Fruit fly (Drosophila melanogaster): ENCODE data around the gene Sfp24Bd.

The Sfp24Bd gene

dm6 chr2L:3675770-3676169, 6.8 kb upstream of the Sfp24Bd start (continued):
- no peak for TF ChIP-seq lab (GFP tag; optimal IDR thresholded peaks at IDR 0.05)
- TF ChIP-seq NK7.1 (GFP tag; optimal IDR thresholded peaks at IDR 0.05) = no peak
- TF ChIP-seq chm (GFP tag; IDR thresholded peaks at IDR 0.05) = peak; percentile 42; the same call in 1 of the 2 replicates
- TF ChIP-seq HLH54F (GFP tag; optimal IDR thresholded peaks at IDR 0.05) = no peak
- TF ChIP-seq sna (GFP tag; IDR thresholded peaks at IDR 0.05; ENCODE audit: partially characterized antibody) = no peak
- TF ChIP-seq Six4 (GFP tag; optimal IDR thresholded peaks at IDR 0.05) = no peak
- TF ChIP-seq B-H1 (GFP tag; IDR thresholded peaks at IDR 0.05) = no peak
- 0 out of 2 replicates have a peak, but pooled peaks have one; percentile 14 for TF ChIP-seq Ptx1 (GFP tag; IDR thresholded peaks at IDR 0.05)
- TF ChIP-seq CG10431 (GFP tag; optimal IDR thresholded peaks at IDR 0.05) = no peak
- no peak for TF ChIP-seq CG17568 (GFP tag; optimal IDR thresholded peaks at IDR 0.05)
- TF ChIP-seq CG7963 (GFP tag; IDR thresholded peaks at IDR 0.05; ENCODE audit: partially characterized antibody) = no peak
- peak; percentile 73 for TF ChIP-seq Xrp1 (GFP tag; IDR thresholded peaks at IDR 0.05)
- TF ChIP-seq Asciz (GFP tag; optimal IDR thresholded peaks at IDR 0.05) = no peak
- TF ChIP-seq corto (GFP tag; optimal IDR thresholded peaks at IDR 0.05) = no peak
- TF ChIP-seq ssp (GFP tag; IDR thresholded peaks at IDR 0.05) = no peak
- TF ChIP-seq Hand (GFP tag; optimal IDR thresholded peaks at IDR 0.05) = no peak
- 0 out of 2 replicates have a peak, but pooled peaks have one; percentile 7 for TF ChIP-seq E2f2 (GFP tag; IDR thresholded peaks at IDR 0.05)
- TF ChIP-seq lbe (GFP tag; optimal IDR thresholded peaks at IDR 0.05) = no peak
- no peak for TF ChIP-seq Ssrp (tag; optimal IDR thresholded peaks at IDR 0.05)
- no peak for TF ChIP-seq CG6791 (GFP tag; IDR thresholded peaks at IDR 0.05; ENCODE audit: partially characterized antibody)
- TF ChIP-seq CG11247 (GFP tag; IDR thresholded peaks at IDR 0.05) = no peak
- TF ChIP-seq sens (GFP tag) = peak; percentile 89
- no peak for TF ChIP-seq unpg (GFP tag; optimal IDR thresholded peaks at IDR 0.05)
- TF ChIP-seq CG4730 (GFP tag; IDR thresholded peaks at IDR 0.05) = no peak
- TF ChIP-seq CG9609 (GFP tag; optimal IDR thresholded peaks at IDR 0.05) = no peak
- no peak for TF ChIP-seq crc (GFP tag; optimal IDR thresholded peaks at IDR 0.05)
- TF ChIP-seq CG18476 (GFP tag; optimal IDR thresholded peaks at IDR 0.05) = no peak
- TF ChIP-seq gce (GFP tag; IDR thresholded peaks at IDR 0.05) = no peak
- TF ChIP-seq gt (GFP tag; IDR thresholded peaks at IDR 0.05) = no peak
- peak; percentile 35; the same call in 1 of the 2 replicates for TF ChIP-seq CG17328 (GFP tag; IDR thresholded peaks at IDR 0.05)
- TF ChIP-seq CG7556 (GFP tag; optimal IDR thresholded peaks at IDR 0.05) = no peak
- no peak for TF ChIP-seq cato (GFP tag; optimal IDR thresholded peaks at IDR 0.05; ENCODE audit: borderline replicate concordance)
- no peak for TF ChIP-seq cas (GFP tag; IDR thresholded peaks at IDR 0.05)
- no peak; the same call in 2 of the 3 replicates for TF ChIP-seq CG34422 (GFP tag; IDR thresholded peaks at IDR 0.05)
- no peak for TF ChIP-seq chinmo (GFP tag; IDR thresholded peaks at IDR 0.05; ENCODE audit: partially characterized antibody)
- TF ChIP-seq Elba2 (GFP tag; optimal IDR thresholded peaks at IDR 0.05) = no peak
- TF ChIP-seq Stat92E (GFP tag; optimal IDR thresholded peaks at IDR 0.05) = no peak
- no peak for TF ChIP-seq bab2 (GFP tag; optimal IDR thresholded peaks at IDR 0.05)
- TF ChIP-seq TFAM (GFP tag; optimal IDR thresholded peaks at IDR 0.05) = no peak
- no peak for TF ChIP-seq CG2678 (tag; optimal IDR thresholded peaks at IDR 0.05)
- TF ChIP-seq ase (GFP tag; IDR thresholded peaks at IDR 0.05) = 0 out of 3 replicates have a peak, but pooled peaks have one; percentile 35
- TF ChIP-seq wek (GFP tag; optimal IDR thresholded peaks at IDR 0.05) = no peak
- no peak for TF ChIP-seq CG4328 (GFP tag; optimal IDR thresholded peaks at IDR 0.05)
- no peak for TF ChIP-seq CG7745 (tag; optimal IDR thresholded peaks at IDR 0.05)
- TF ChIP-seq Eip74EF (GFP tag; optimal IDR thresholded peaks at IDR 0.05) = no peak
- TF ChIP-seq disco-r (GFP tag; optimal IDR thresholded peaks at IDR 0.05) = no peak
- no peak for TF ChIP-seq wor (GFP tag; IDR thresholded peaks at IDR 0.05)
- TF ChIP-seq tup (GFP tag; optimal IDR thresholded peaks at IDR 0.05) = no peak
- TF ChIP-seq Dip3 (GFP tag; optimal IDR thresholded peaks at IDR 0.05) = no peak
- no peak for TF ChIP-seq Neu2 (GFP tag; optimal IDR thresholded peaks at IDR 0.05; ENCODE audit: borderline replicate concordance)
- peak; percentile 64 for TF ChIP-seq zen (tag; optimal IDR thresholded peaks at IDR 0.05)
